4 worm cellular contexts compared by ENCODE assay signal in genomic region chrX:12677113-12677512, ce11.
TF ChIP-seq lines count a peak whose summit lies in the region.

No protein-coding gene starts in this region.

TF ChIP-seq in whole organism, L1 larva, 84 proteins besides CTCF, POLR2A, EP300 and RAD21:
- TF ChIP-seq efl-1 (optimal IDR thresholded peaks at IDR 0.05; lab: Kevin White, UChicago): no peak
- peak in 1 of 2 experiments; percentile 61 for TF ChIP-seq efl-1 (GFP tag; optimal IDR thresholded peaks at IDR 0.05 in 1 of 2; lab: Kevin White, UChicago)
- TF ChIP-seq sup-37 (GFP tag; optimal IDR thresholded peaks at IDR 0.05; lab: Kevin White, UChicago): no peak
- no peak for TF ChIP-seq grh-1 (GFP tag; IDR thresholded peaks at IDR 0.05; lab: Robert Waterston, UW)
- no peak for TF ChIP-seq irx-1 (tag; optimal IDR thresholded peaks at IDR 0.05; lab: Kevin White, UChicago)
- no peak for TF ChIP-seq hlh-4 (tag; optimal IDR thresholded peaks at IDR 0.05; lab: Kevin White, UChicago)
- TF ChIP-seq nhr-237 (tag; optimal IDR thresholded peaks at IDR 0.05; lab: Kevin White, UChicago): no peak
- no peak for TF ChIP-seq mab-9 (GFP tag; IDR thresholded peaks at IDR 0.05; lab: Robert Waterston, UW)
- TF ChIP-seq blmp-1 (tag; optimal IDR thresholded peaks at IDR 0.05; lab: Kevin White, UChicago): peak; percentile 94

TF ChIP-seq in whole organism, L2 larva, 48 proteins besides CTCF, POLR2A, EP300 and RAD21:
- TF ChIP-seq sma-3 (GFP tag; optimal IDR thresholded peaks at IDR 0.05; lab: Kevin White, UChicago): no peak
- TF ChIP-seq blmp-1 (tag; optimal IDR thresholded peaks at IDR 0.05; lab: Kevin White, UChicago; ENCODE audit: insufficient read depth): peak; percentile 90

TF ChIP-seq in whole organism, L3 larva, 47 proteins besides CTCF, POLR2A, EP300 and RAD21:
- TF ChIP-seq fkh-2 (tag; optimal IDR thresholded peaks at IDR 0.05; lab: Kevin White, UChicago) (no peak), nhr-25 (tag; optimal IDR thresholded peaks at IDR 0.05; lab: Kevin White, UChicago) (peak; percentile 47), aly-2 (tag; optimal IDR thresholded peaks at IDR 0.05; lab: Kevin White, UChicago) (no peak)

TF ChIP-seq in whole organism, L4 larva, 104 proteins besides CTCF, POLR2A, EP300 and RAD21:
- TF ChIP-seq hlh-11 (tag; optimal IDR thresholded peaks at IDR 0.05; lab: Kevin White, UChicago): peak; percentile 30
- TF ChIP-seq nhr-42 (GFP tag; IDR thresholded peaks at IDR 0.05; lab: Robert Waterston, UW): no peak
- TF ChIP-seq nhr-25 (tag; optimal IDR thresholded peaks at IDR 0.05; lab: Kevin White, UChicago; ENCODE audit: borderline replicate concordance, insufficient read depth): no peak
- TF ChIP-seq ceh-44 (GFP tag; IDR thresholded peaks at IDR 0.05; lab: Robert Waterston, UW): no peak
- TF ChIP-seq arid-1 (GFP tag; conservative IDR thresholded peaks at IDR 0.05; lab: Robert Waterston, UW): no peak
